Fruit fly (Drosophila melanogaster) ovary, adult (tissue): ENCODE measurements around the gene Toll-9.

Experiments
- CG17801 ChIP-seq: fragments of 200-800 bp; optimal IDR thresholded peaks from 2 replicates; lab custom pipeline; 2019; ENCODE audit warnings: missing biosample characterization, mild to moderate bottlenecking, missing genetic modification characterization, moderate library complexity; ENCODE audit not compliant: partially characterized antibody

The Toll-9 gene

DNA sequence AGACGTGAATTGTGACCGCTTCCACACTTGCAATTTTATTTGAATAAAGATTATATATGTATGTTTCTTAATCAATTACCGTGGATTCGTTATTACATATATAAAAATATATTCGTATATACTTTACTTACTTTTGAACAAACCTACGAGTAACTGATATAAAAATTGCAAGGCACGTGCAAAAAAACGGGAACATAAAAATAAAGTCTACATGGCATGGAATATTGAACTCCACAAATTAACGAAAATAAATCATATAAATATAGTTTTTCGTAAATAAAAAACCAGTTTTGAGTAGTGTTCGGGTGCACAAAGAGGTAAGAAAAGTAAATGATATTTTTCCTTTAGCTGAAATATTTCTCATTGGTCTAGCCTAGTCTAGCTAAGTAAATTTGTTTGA lies 24.2 kb downstream of the Toll-9 start, which contains the start of gene Spn77Bc:
Gene Spn77Bc, plus strand, starts transcription at position 301 of the 400 bp plus-strand sequence.
- TF ChIP-seq CG17801 (GFP tag; lab: Kevin White, UChicago): no peak

DNA sequence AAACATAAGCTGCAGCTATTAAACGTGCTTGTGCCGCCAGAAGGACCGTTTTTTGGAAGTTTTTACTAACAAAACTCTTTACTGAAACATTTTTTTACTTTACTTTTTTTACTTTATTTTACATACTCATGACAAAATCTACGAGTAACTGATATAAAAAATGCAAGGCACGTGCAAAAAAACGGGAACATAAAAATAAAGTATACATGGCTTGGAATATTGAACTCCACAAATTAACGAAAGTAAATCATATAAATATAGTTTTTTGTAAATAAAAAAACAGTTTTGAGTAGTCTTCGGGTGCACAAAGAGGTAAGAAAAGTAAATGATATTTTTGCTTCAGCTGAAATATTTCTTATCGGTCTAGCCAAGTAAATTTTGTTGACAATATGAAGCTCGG lies 45.9 kb downstream of the Toll-9 start, which contains the start of gene Spn77Bb:
Gene Spn77Bb, plus strand, starts transcription at position 301 of the 400 bp plus-strand sequence.
- TF ChIP-seq CG17801 (GFP tag; lab: Kevin White, UChicago): no peak

DNA sequence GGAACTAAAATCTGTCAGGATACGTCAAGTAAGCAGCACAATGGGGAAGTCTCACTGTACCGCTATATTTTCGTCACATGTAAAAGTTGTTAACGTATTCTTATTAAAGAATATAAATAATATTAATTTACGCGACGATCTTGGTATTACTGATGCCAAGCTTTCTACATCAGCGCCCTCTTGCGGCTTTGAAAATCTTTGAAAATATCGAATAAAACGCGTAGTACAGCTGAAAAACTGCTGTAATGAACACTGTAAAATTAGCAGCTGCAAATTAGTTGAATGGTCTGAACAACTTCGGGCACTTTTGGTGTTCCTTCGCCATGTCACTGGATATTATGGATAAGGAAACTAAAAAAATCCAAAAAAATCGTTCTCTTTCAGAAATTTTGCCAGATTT lies 46.5 kb downstream of the Toll-9 start:
- TF ChIP-seq CG17801 (GFP tag; lab: Kevin White, UChicago): no peak

DNA sequence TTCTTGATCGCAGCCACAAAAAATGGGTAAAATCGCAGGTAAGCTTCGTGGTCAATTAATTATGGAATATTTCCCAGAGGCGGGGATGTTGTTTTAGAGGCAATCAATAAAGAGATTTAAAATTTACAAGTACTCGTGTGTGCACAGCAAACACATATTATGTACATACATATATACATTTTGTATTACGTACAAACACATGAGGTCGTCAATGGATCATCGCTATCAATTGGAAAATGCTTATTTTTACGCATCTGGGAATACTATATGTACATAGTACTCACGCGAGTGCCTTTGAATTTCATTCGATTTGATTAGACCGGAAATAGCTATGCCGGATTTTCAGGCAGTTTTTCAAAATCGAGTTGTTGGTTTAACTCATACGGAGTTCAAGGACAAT lies 48.8 kb downstream of the Toll-9 start:
- no peak for TF ChIP-seq CG17801 (GFP tag; lab: Kevin White, UChicago)

DNA sequence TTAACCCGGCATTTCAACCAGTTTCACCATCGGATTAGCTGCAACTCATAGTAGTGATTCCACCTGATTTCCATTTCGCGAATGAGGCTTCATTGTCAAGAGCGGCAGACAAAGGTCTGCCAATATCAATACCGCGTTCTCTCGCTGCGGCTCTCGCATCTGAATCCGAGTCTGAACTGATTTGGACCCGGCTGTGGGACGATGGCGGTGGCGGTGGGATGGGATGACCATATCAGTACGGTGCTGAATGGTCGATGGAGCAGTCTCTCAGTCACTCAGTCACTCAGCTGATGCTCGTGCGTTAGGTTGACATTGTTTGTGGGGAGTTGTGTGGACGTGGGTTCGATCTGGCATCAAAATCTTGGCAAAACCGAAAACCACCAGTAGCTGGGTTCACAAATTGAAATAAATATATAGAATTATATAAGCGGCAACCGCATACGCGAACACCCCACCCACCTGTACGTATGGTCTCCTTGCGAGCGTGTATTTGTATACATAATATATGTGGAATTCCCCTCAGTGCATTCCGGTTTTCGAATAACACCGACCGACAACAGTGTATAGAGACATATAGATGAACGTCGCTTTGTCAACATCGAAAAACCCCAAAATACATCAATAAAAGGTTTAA lies 49.5 kb downstream of the Toll-9 start, which contains the start of gene Spn77Ba:
Gene Spn77Ba, plus strand, starts transcription at position 235 of the 634 bp plus-strand sequence.
- TF ChIP-seq CG17801 (GFP tag; lab: Kevin White, UChicago): no peak

DNA sequence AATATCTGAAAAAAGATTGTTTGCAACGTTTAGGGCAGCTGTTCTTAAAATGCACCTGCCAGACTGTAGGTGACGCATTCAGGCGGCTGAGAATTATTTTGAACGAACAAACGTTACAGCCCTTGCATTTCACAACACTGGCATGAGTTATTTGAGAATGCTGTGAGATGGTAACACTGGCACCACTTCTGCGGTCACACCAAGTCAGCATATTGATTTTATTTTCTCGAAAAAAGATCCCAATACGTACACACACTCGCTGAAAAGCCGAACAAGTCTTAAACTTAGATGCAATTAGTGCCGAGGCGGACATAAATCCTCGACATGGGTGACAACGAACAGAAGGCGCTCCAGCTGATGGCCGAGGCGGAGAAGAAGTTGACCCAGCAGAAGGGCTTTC lies 53.1 kb downstream of the Toll-9 start, which contains the start of gene alphaSnap:
Gene alphaSnap, plus strand, starts transcription at position 164 of the 400 bp plus-strand sequence.
- TF ChIP-seq CG17801 (GFP tag; lab: Kevin White, UChicago): peak; percentile 63
